Worm (Caenorhabditis elegans): ENCODE results near the gene C50E3.7.

Gene C50E3.7

DNA sequence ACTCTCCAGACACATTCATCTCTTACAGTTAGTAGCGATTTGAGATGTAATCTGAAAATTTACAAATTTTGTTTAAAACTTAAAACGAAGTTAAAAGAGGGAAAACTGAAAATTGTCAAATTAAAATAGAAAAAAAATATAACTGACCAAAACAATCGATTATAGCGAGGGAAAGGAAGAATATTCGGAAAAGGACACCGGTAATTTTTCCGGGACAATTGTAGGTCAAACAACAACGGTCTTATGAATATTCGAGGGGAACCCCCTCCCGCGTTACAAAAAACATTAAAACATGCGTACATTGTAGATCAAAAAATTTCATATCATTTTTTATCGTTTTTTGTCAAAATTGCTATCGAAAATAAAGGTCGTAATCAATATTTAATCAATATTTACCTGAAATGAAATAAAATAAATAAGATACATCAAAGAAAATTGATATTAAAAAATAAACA lies 23.9 kb upstream of the C50E3.7 start, which contains the start of gene C50E3.12:
C50E3.12 (minus strand) TSS at position 51 of the 455 bp plus-strand sequence.
- no peak for TF ChIP-seq ztf-1 (GFP tag; conservative IDR thresholded peaks at IDR 0.05)
- no peak for TF ChIP-seq unc-62 (GFP tag; optimal IDR thresholded peaks at IDR 0.05)
- TF ChIP-seq ztf-4 (tag; optimal IDR thresholded peaks at IDR 0.05), result no peak
- TF ChIP-seq egl-27 (tag; optimal IDR thresholded peaks at IDR 0.05), result no peak
- no peak for TF ChIP-seq alr-1 (tag; optimal IDR thresholded peaks at IDR 0.05)
- TF ChIP-seq sma-9 (GFP tag; optimal IDR thresholded peaks at IDR 0.05), result no peak
- no peak for TF ChIP-seq sma-9 (tag; optimal IDR thresholded peaks at IDR 0.05)
- no peak for TF ChIP-seq nhr-10 (tag; optimal IDR thresholded peaks at IDR 0.05)
- no peak for TF ChIP-seq lsy-2 (tag; optimal IDR thresholded peaks at IDR 0.05)
- no peak for TF ChIP-seq nhr-6 (tag; optimal IDR thresholded peaks at IDR 0.05)
- no peak for TF ChIP-seq nhr-23 (tag; optimal IDR thresholded peaks at IDR 0.05)
- TF ChIP-seq Y55F3AM.14 (GFP tag; optimal IDR thresholded peaks at IDR 0.05), result no peak
- TF ChIP-seq mab-5 (tag; optimal IDR thresholded peaks at IDR 0.05), result no peak
- no peak for TF ChIP-seq nhr-21 (tag; optimal IDR thresholded peaks at IDR 0.05)
- TF ChIP-seq crh-2 (tag; optimal IDR thresholded peaks at IDR 0.05), result no peak

DNA sequence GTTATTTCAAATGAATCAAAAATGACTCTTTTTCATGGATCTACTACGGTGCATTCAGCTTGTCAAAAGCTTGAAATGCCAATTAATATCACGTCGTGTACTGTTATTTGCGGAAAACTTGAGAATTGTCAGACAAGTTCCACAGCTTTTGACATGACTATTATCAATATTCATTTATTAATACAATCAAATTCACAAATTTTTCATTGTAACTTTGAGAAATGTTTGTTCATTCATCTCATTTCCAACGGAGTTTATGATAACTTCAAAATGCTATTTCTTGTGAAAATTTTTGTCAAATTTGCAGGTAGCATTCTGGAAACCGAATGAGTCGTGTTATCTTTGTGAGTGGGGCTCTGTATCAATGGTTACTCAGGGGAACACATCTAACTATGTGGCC lies 19.9 kb upstream of the C50E3.7 start, which contains the start of gene C50E3.15:
C50E3.15 (plus strand) TSS at position 301 of the 400 bp plus-strand sequence.
- TF ChIP-seq unc-55 (GFP tag; optimal IDR thresholded peaks at IDR 0.05) (no peak), fos-1 (tag; optimal IDR thresholded peaks at IDR 0.05) (no peak), egl-27 (tag; optimal IDR thresholded peaks at IDR 0.05) (no peak), nhr-77 (tag; optimal IDR thresholded peaks at IDR 0.05) (no peak)

DNA sequence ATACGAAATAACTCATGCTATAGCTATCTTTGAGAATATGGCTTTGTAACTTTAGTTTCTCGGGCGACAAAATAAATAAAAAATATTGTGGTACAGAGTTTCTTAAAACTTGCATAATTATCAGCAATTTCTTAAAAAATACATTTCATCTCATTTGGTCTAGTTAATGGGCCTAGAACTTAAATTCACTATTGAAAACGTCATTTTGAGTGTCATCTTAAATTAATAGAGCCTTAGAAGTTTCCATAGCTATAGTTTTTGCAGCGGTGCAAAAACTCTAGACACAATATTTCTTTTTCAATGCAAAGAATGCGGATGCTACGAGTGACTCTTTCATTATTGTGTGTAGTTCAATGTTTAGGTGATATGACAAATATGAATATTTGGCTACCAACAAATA lies 13.9 kb upstream of the C50E3.7 start, which contains the start of gene clec-215:
clec-215 (plus strand) TSS at position 301 of the 400 bp plus-strand sequence.
- no peak for TF ChIP-seq nhr-25 (tag; optimal IDR thresholded peaks at IDR 0.05)
- TF ChIP-seq elt-3 (tag; optimal IDR thresholded peaks at IDR 0.05), result no peak
- TF ChIP-seq blmp-1 (tag; optimal IDR thresholded peaks at IDR 0.05; ENCODE audit: insufficient read depth), result no peak

DNA sequence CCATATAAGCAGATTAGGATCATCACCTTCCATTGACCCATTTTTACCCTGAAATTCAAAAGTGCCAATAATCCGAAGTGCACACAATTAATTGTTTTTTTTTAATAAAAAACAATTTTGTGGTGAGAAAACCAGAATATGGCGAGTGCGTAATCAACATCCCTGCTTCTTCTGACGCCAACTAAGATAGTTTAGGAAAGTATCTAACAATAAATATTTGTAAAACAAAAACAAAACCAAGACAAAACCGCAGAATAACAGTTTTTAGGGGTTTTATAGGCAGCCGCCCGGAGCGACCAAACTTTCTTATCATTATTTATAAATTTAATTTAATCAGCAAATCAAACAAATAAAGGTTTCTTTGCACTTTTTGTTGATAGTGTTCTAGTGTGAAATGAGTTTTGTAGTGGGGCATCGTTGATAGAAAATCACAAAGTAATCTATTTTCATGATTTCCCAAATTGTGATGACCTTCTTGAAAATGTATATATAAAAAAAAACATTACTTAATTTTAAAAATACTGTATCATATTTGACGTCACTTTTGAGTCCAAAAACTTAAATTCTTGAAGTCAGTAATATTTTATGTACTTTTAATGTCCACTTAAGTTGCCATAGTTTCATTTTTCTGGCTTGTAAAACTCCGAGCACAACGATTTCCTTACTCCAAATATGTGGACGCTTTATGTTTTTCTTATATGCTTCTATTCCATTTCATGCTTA lies 11.7 kb upstream of the C50E3.7 start, which contains the start of the genes folt-3 and clec-214:
folt-3 (minus strand) TSS at position 51 of the 723 bp plus-strand sequence.
clec-214 (plus strand) TSS at position 673 of the 723 bp plus-strand sequence.
- TF ChIP-seq nhr-10 (tag; optimal IDR thresholded peaks at IDR 0.05) (no peak), C34F6.9 (tag; optimal IDR thresholded peaks at IDR 0.05) (no peak), ceh-82 (tag; optimal IDR thresholded peaks at IDR 0.05) (no peak), unc-62 (GFP tag; optimal IDR thresholded peaks at IDR 0.05) (no peak), elt-3 (tag; optimal IDR thresholded peaks at IDR 0.05) (no peak)

DNA sequence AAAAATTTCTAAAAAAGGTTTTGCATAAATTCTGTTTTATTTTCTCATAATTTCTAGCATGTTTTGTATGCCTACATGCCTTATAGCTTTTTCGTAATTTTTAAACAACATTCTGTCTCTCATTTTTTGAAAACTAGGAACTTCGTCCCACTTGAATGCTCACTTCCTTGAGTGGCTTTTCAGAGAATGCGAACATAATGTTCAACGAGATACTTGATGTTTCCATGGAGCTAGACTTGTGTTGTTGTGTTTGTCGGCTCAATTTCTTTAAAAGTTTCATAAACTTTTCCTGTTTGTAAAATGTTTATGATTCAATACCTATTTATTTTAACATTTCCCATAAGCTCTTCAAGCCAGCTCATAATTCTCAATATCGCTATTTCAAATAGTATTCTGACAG lies 6.7 kb upstream of the C50E3.7 start, which contains the start of gene clec-213:
clec-213 (plus strand) TSS at position 301 of the 400 bp plus-strand sequence.
- TF ChIP-seq ceh-16 (tag; optimal IDR thresholded peaks at IDR 0.05), result no peak
- no peak for TF ChIP-seq lsy-2 (tag; optimal IDR thresholded peaks at IDR 0.05)
- TF ChIP-seq dmd-4 (tag; optimal IDR thresholded peaks at IDR 0.05), result no peak

DNA sequence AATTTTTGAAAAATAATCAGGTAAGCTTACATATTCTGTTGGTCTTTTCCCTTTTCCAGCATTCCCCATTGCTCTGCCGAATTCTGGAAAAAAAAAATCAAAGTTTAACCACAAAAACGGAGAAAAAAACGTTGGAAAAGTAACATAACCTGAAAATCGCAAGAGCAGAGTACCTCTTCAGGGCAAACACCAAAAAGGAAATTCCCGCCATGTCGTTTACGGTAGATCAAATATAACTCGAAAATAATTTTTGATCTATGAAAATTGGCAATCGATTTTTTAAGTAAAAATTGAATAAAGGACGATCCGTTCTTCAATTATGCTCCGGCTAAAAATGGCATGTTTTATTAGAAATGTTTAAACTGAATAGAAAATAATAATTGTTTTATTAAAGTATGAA lies 5.2 kb upstream of the C50E3.7 start, which contains the start of gene C50E3.11:
C50E3.11 (minus strand) TSS at position 83 of the 400 bp plus-strand sequence.
- no peak for TF ChIP-seq sma-9 (GFP tag; optimal IDR thresholded peaks at IDR 0.05)
- no peak for TF ChIP-seq sma-9 (tag; optimal IDR thresholded peaks at IDR 0.05)
- TF ChIP-seq ztf-4 (tag; optimal IDR thresholded peaks at IDR 0.05), result no peak
- no peak for TF ChIP-seq mbf-1 (tag; optimal IDR thresholded peaks at IDR 0.05)
- no peak for TF ChIP-seq nhr-237 (tag; optimal IDR thresholded peaks at IDR 0.05)
- TF ChIP-seq ceh-16 (tag; optimal IDR thresholded peaks at IDR 0.05), result no peak
- no peak for TF ChIP-seq mab-5 (tag; optimal IDR thresholded peaks at IDR 0.05)
- no peak for TF ChIP-seq ceh-82 (tag; optimal IDR thresholded peaks at IDR 0.05)
- no peak for TF ChIP-seq nhr-23 (tag; optimal IDR thresholded peaks at IDR 0.05)
- no peak for TF ChIP-seq sem-4 (tag; optimal IDR thresholded peaks at IDR 0.05)
- TF ChIP-seq lin-11 (tag; optimal IDR thresholded peaks at IDR 0.05), result no peak
- no peak for TF ChIP-seq unc-55 (GFP tag; optimal IDR thresholded peaks at IDR 0.05)
- TF ChIP-seq skn-1 (tag; optimal IDR thresholded peaks at IDR 0.05), result no peak
- no peak for TF ChIP-seq lin-39 (tag; optimal IDR thresholded peaks at IDR 0.05)
- no peak for TF ChIP-seq nhr-12 (tag; optimal IDR thresholded peaks at IDR 0.05)
- TF ChIP-seq ztf-11 (tag; optimal IDR thresholded peaks at IDR 0.05), result no peak
- no peak for TF ChIP-seq C34F6.9 (tag; optimal IDR thresholded peaks at IDR 0.05)
- TF ChIP-seq crh-2 (tag; optimal IDR thresholded peaks at IDR 0.05), result no peak
- TF ChIP-seq aly-2 (tag; optimal IDR thresholded peaks at IDR 0.05), result no peak
